Worm (Caenorhabditis elegans) whole organism, midembryonic: Measurements from ENCODE around the gene C09G5.13.

ENCODE experiments used
- T22C8.4 ChIP-seq: fragments of 200-800 bp; sonication (Bioruptor generic); IDR thresholded peaks from 2 replicates; pipeline ENCODE4 v1.3.6; 2022; ENCODE audit warnings: missing genetic modification characterization, missing compliant biosample characterization
- cog-1 ChIP-seq: sonication (generic microtip); optimal IDR thresholded peaks from 2 replicates; lab custom pipeline; 2016; ENCODE audit warnings: missing genetic modification characterization, missing compliant biosample characterization
- flt-1 ChIP-seq: fragments of 200-800 bp; sonication (Bioruptor generic); IDR thresholded peaks from 2 replicates; pipeline ENCODE4 v1.3.6; 2022; ENCODE audit warnings: missing genetic modification characterization, missing compliant biosample characterization
- klf-2 ChIP-seq: fragments of 200-800 bp; sonication (Bioruptor generic); conservative IDR thresholded peaks from 2 replicates; pipeline ENCODE4 v1.3.6; 2022; ENCODE audit warnings: missing genetic modification reagents, missing genetic modification characterization, missing compliant biosample characterization
- med-1 ChIP-seq: sonication (generic microtip); optimal IDR thresholded peaks from 2 replicates; lab custom pipeline; 2017; ENCODE audit warnings: missing genetic modification characterization, mild to moderate bottlenecking, missing compliant biosample characterization, antibody characterized with exemption, missing genetic modification reagents; ENCODE audit not compliant: insufficient read depth
- ref-1 ChIP-seq: fragments of 200-800 bp; sonication (Bioruptor generic); conservative IDR thresholded peaks from 2 replicates; pipeline ENCODE4 v1.3.6; 2022; ENCODE audit warnings: missing genetic modification reagents, missing genetic modification characterization, missing compliant biosample characterization
- tab-1 ChIP-seq: fragments of 200-800 bp; sonication (Bioruptor generic); IDR thresholded peaks from 2 replicates; pipeline ENCODE4 v1.3.6; 2022; ENCODE audit warnings: missing genetic modification characterization, missing compliant biosample characterization
- ztf-23 ChIP-seq: fragments of 200-800 bp; sonication (Bioruptor generic); IDR thresholded peaks from 2 replicates; pipeline ENCODE4 v1.3.6; 2022; ENCODE audit warnings: missing genetic modification reagents, missing genetic modification characterization, missing compliant biosample characterization
- ztf-29 ChIP-seq: fragments of 200-800 bp; sonication (Bioruptor generic); IDR thresholded peaks from 2 replicates; pipeline ENCODE4 v1.3.6; 2022; ENCODE audit warnings: missing genetic modification reagents, missing genetic modification characterization, missing compliant biosample characterization

C09G5.13 gene

ce11 chrII:10765238-10765637, 48.0 kb downstream of the C09G5.13 start:
- no peak for TF ChIP-seq flt-1
- no peak for TF ChIP-seq ref-1 (GFP tag; lab: Robert Waterston, UW)
- no peak for TF ChIP-seq ztf-23 (GFP tag; lab: Robert Waterston, UW)
- no peak for TF ChIP-seq tab-1 (GFP tag; lab: Robert Waterston, UW)
- TF ChIP-seq ztf-29: no peak
- no peak for TF ChIP-seq cog-1 (tag; lab: Kevin White, UChicago)
- no peak for TF ChIP-seq med-1
- TF ChIP-seq klf-2: no peak
- TF ChIP-seq T22C8.4 (GFP tag; lab: Robert Waterston, UW): no peak

ce11 chrII:10766773-10767172, 49.5 kb downstream of the C09G5.13 start:
- TF ChIP-seq ref-1 (GFP tag; lab: Robert Waterston, UW): no peak
- TF ChIP-seq flt-1: no peak
- TF ChIP-seq ztf-23 (GFP tag; lab: Robert Waterston, UW): no peak
- TF ChIP-seq cog-1 (tag; lab: Kevin White, UChicago): no peak
- TF ChIP-seq klf-2: no peak
- TF ChIP-seq T22C8.4 (GFP tag; lab: Robert Waterston, UW): no peak
- no peak for TF ChIP-seq tab-1 (GFP tag; lab: Robert Waterston, UW)
- TF ChIP-seq ztf-29: no peak
- TF ChIP-seq med-1: no peak

ce11 chrII:10767977-10768376, 50.8 kb downstream of the C09G5.13 start:
- TF ChIP-seq ztf-23 (GFP tag; lab: Robert Waterston, UW): no peak
- no peak for TF ChIP-seq cog-1 (tag; lab: Kevin White, UChicago)
- TF ChIP-seq ref-1 (GFP tag; lab: Robert Waterston, UW): no peak
- no peak for TF ChIP-seq med-1
- TF ChIP-seq T22C8.4 (GFP tag; lab: Robert Waterston, UW): no peak
- no peak for TF ChIP-seq flt-1
